Worm (Caenorhabditis elegans): ENCODE measurements around the gene F09B12.5.

DNA sequence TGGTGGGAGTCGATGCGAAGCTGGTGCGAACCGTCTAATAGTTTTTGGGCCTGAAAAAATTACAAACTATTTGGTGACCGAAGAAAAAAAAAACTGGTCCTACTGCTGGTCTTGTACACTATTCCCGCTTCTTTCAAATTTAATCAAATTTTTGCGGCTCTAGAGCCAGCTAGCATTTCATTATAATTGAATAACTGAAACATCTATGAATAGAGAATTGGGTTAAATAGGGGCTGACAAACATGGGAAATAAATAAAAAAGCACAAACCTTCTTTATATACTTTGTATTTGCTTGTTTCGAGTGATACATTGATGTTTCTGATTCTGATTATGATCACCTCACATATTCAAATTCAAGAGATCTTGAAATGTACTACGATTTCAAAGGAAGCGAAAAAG, 40.6 kb downstream of the F09B12.5 start:
- TF ChIP-seq dao-5 (tag; optimal IDR thresholded peaks at IDR 0.05), result no peak
- no peak for TF ChIP-seq him-1 (tag; optimal IDR thresholded peaks at IDR 0.05)
- no peak for TF ChIP-seq W03F9.2 (tag; optimal IDR thresholded peaks at IDR 0.05)
